Worm (Caenorhabditis elegans) whole organism, mixed stage, embryonic: ENCODE measurements around the gene dhs-31.

Source experiments
- M03D4.4 ChIP-seq: sonication (generic microtip); optimal IDR thresholded peaks from 2 replicates; lab custom pipeline; 2017; ENCODE audit warnings: mild to moderate bottlenecking, missing genetic modification characterization, missing compliant biosample characterization
- bed-3 ChIP-seq: fragments of 200-800 bp; sonication (Bioruptor generic); optimal IDR thresholded peaks from 3 replicates; lab custom pipeline; 2018; ENCODE audit warnings: mild to moderate bottlenecking, missing genetic modification characterization, moderate library complexity, missing compliant biosample characterization
- blmp-1 ChIP-seq: fragments of 150-350 bp; optimal IDR thresholded peaks from 2 replicates; lab custom pipeline; 2014; ENCODE audit warnings: missing biosample characterization, missing genetic modification characterization
- ceh-39 ChIP-seq: fragments of 150-350 bp; optimal IDR thresholded peaks from 2 replicates; lab custom pipeline; 2014; ENCODE audit warnings: missing biosample characterization, missing genetic modification characterization
- ceh-83 ChIP-seq: fragments of 200-800 bp; sonication (Bioruptor generic); optimal IDR thresholded peaks from 2 replicates; lab custom pipeline; 2018; ENCODE audit warnings: mild to moderate bottlenecking, missing genetic modification characterization, missing compliant biosample characterization
- ces-1 ChIP-seq: fragments of 150-350 bp; optimal IDR thresholded peaks from 2 replicates; lab custom pipeline; 2014; ENCODE audit warnings: missing biosample characterization, missing genetic modification reagents, missing genetic modification characterization
- elt-1 ChIP-seq: sonication (generic microtip); optimal IDR thresholded peaks from 2 replicates; lab custom pipeline; 2017; ENCODE audit warnings: missing genetic modification characterization, mild to moderate bottlenecking, missing compliant biosample characterization, antibody characterized with exemption, moderate library complexity, borderline replicate concordance; ENCODE audit not compliant: insufficient read depth
- elt-3 ChIP-seq: fragments of 150-350 bp; optimal IDR thresholded peaks from 2 replicates; lab custom pipeline; 2014; ENCODE audit warnings: missing biosample characterization, missing genetic modification characterization
- ham-2 ChIP-seq: fragments of 200-800 bp; sonication (Bioruptor generic); optimal IDR thresholded peaks from 2 replicates; lab custom pipeline; 2018; ENCODE audit warnings: mild to moderate bottlenecking, missing genetic modification characterization, missing compliant biosample characterization
- hlh-1 ChIP-seq: fragments of 150-350 bp; optimal IDR thresholded peaks from 2 replicates; lab custom pipeline; 2014; ENCODE audit warnings: missing biosample characterization, missing genetic modification reagents, missing genetic modification characterization
- lin-13 ChIP-seq: fragments of 150-350 bp; optimal IDR thresholded peaks from 2 replicates; lab custom pipeline; 2014; ENCODE audit warnings: missing biosample characterization, missing genetic modification characterization
- lin-32 ChIP-seq: fragments of 200-800 bp; sonication (Bioruptor generic); optimal IDR thresholded peaks from 2 replicates; lab custom pipeline; 2018; ENCODE audit warnings: mild to moderate bottlenecking, missing genetic modification characterization, missing compliant biosample characterization
- lsy-2 ChIP-seq: fragments of 150-350 bp; optimal IDR thresholded peaks from 2 replicates; lab custom pipeline; 2014; ENCODE audit warnings: missing biosample characterization, missing genetic modification characterization
- mep-1 ChIP-seq: fragments of 150-350 bp; optimal IDR thresholded peaks from 2 replicates; lab custom pipeline; 2017; ENCODE audit warnings: missing biosample characterization, missing genetic modification reagents, missing genetic modification characterization, inconsistent platforms
- mls-2 ChIP-seq: sonication (generic microtip); optimal IDR thresholded peaks from 2 replicates; lab custom pipeline; 2016; ENCODE audit warnings: mild to moderate bottlenecking, missing genetic modification characterization, moderate library complexity, missing compliant biosample characterization
- nhr-2 ChIP-seq: fragments of 150-350 bp; optimal IDR thresholded peaks from 2 replicates; lab custom pipeline; 2014; ENCODE audit warnings: missing biosample characterization, missing genetic modification characterization
- nhr-28 ChIP-seq: fragments of 150-350 bp; optimal IDR thresholded peaks from 2 replicates; lab custom pipeline; 2014; ENCODE audit warnings: missing biosample characterization, missing genetic modification characterization
- sem-2 ChIP-seq: fragments of 200-800 bp; sonication (Bioruptor generic); optimal IDR thresholded peaks from 2 replicates; lab custom pipeline; 2018; ENCODE audit warnings: mild to moderate bottlenecking, missing genetic modification characterization, missing compliant biosample characterization
- tbx-8 ChIP-seq: fragments of 200-800 bp; sonication (Bioruptor generic); optimal IDR thresholded peaks from 2 replicates; lab custom pipeline; 2018; ENCODE audit warnings: mild to moderate bottlenecking, missing genetic modification characterization, moderate library complexity, missing compliant biosample characterization
- unc-39 ChIP-seq: fragments of 150-350 bp; optimal IDR thresholded peaks from 2 replicates; lab custom pipeline; 2014; ENCODE audit warnings: missing biosample characterization, missing genetic modification characterization
- unc-62 ChIP-seq: fragments of 150-350 bp; optimal IDR thresholded peaks from 2 replicates; lab custom pipeline; 2014; ENCODE audit warnings: missing biosample characterization, missing genetic modification reagents, missing genetic modification characterization

The dhs-31 gene

DNA sequence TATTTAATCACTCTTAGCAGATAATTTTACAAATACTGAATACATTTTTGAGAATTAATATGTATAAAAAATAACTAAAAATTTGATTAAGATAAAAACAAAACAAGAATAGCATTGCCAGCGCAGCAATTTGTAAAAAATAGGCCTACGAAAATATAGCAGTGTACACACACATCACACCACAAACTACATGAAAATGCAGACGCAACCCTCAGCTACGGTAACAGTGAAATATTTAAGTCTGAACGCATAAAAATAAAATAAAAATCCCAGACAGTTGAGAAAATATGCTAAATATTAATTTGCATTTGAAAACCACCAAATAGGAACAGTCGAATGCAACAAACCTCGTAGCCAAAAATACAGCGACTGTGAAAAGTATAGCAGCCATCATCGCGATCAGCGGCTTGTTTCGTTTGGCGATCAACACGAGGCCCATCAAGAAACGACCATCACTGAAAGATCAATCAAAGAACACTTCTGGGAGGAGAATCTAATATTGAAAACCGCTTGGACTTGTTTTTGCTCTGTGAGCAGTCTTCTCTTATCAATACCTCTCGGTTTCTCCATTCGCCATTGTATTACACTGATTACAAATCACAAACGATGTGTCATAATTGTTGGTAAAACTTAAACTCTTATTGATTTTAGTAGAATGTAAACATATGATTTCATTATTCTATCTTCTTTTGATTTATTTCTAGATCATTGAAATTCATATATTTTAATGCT lies 42.0 kb downstream of the dhs-31 start, which contains the start of gene pyp-1:
TSS of gene pyp-1 (minus strand) at position 439 of the 732 bp plus-strand sequence.
- TF ChIP-seq lsy-2 (tag; lab: Kevin White, UChicago) (peak; percentile 54), M03D4.4 (tag; lab: Kevin White, UChicago) (no peak)
- TF ChIP-seq, all 35 proteins: peak for 1

DNA sequence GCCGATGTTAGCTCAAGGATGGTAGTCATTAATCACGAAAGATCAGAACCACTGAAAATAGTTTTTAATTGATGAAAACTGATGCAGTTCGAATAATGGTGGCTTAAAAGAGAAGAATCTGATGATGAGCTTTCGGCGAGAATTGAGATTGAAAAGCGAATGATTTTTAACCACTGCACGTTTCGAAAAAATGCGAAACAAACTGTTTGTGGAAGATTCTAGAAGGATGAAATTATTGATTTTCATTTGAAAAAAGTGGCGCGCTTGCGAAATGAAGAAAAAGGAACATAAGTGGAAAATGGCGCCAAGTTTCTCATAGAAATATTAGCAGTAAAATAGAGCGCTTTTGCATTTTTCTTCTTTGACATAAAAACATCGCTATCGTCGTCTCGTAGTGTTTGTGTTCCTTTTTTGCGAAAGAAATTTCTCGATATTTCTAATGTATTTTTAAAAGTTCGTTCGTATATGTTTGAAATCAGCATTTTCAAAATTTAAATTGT lies 45.8 kb downstream of the dhs-31 start, which contains the start of gene uba-1:
TSS of gene uba-1 (minus strand) at position 51 of the 500 bp plus-strand sequence.
- TF ChIP-seq bed-3 (GFP tag; lab: Kevin White, UChicago) (no peak), M03D4.4 (tag; lab: Kevin White, UChicago) (no peak), nhr-28 (tag; lab: Kevin White, UChicago) (no peak), unc-39 (no peak), nhr-2 (tag; lab: Kevin White, UChicago) (no peak), mep-1 (no peak), tbx-8 (GFP tag; lab: Kevin White, UChicago) (no peak), ceh-83 (GFP tag; lab: Kevin White, UChicago) (no peak), sem-2 (GFP tag; lab: Kevin White, UChicago) (no peak), unc-62 (GFP tag; lab: Kevin White, UChicago) (no peak), elt-3 (no peak), lin-32 (GFP tag; lab: Kevin White, UChicago) (no peak), ceh-39 (tag; lab: Kevin White, UChicago) (no peak), elt-1 (tag; lab: Kevin White, UChicago) (no peak)

DNA sequence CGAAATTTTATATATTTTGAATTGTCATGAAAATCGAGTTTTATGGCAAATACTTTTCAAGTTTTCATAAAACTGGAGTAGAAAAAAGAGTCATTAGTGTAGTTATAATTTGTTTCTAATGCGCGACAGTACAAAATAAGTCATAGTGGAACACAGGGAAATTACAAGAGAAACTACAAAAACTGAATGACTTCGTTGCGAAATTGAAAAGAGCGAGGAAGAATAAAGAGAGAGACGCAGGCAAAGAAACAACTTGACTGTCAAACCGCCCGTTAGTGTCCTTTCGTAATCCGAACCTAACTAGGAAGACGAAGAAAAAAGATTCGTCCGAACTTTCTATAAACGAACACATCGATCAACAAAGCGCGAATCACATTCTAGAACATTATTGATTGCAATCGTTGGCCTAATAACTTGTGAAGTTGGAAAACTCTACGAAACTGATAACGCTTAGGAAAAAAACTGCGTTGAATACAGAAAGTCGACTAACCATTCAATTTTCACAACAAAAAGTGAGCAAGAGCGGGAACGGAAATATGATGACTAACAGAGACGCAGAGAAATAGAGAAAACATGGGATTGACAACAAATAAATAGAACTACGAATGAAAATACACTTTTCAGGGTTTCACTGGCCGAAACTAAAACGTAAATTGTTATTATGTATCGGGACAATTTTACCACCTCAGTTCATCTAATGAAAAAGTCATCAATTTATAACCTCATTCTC lies 47.1 kb downstream of the dhs-31 start:
- no peak for TF ChIP-seq ham-2 (GFP tag; lab: Kevin White, UChicago)
- TF ChIP-seq lin-32 (GFP tag; lab: Kevin White, UChicago), result no peak
- no peak for TF ChIP-seq hlh-1 (tag; lab: Kevin White, UChicago)
- no peak for TF ChIP-seq elt-3
- no peak for TF ChIP-seq sem-2 (GFP tag; lab: Kevin White, UChicago)
- no peak for TF ChIP-seq nhr-2 (tag; lab: Kevin White, UChicago)
- no peak for TF ChIP-seq ces-1 (GFP tag; lab: Kevin White, UChicago)
- TF ChIP-seq ceh-83 (GFP tag; lab: Kevin White, UChicago), result no peak
- TF ChIP-seq ceh-39 (tag; lab: Kevin White, UChicago), result no peak
- TF ChIP-seq mep-1, result no peak
- TF ChIP-seq tbx-8 (GFP tag; lab: Kevin White, UChicago), result no peak
- no peak for TF ChIP-seq nhr-28 (tag; lab: Kevin White, UChicago)
- TF ChIP-seq lsy-2 (tag; lab: Kevin White, UChicago), result no peak
- no peak for TF ChIP-seq mls-2 (tag; lab: Kevin White, UChicago)
- TF ChIP-seq unc-39, result no peak
- no peak for TF ChIP-seq blmp-1 (tag; lab: Kevin White, UChicago)
- no peak for TF ChIP-seq lin-13 (tag; lab: Kevin White, UChicago)
